Fruit fly (Drosophila melanogaster): Measurements from ENCODE around the gene CG42635.

The CG42635 gene

dm6 chr2L:17963071-17963567 is 44.6 kb upstream of the CG42635 start, which contains the start of gene CG5674 (continued):
- peak; percentile 94 for TF ChIP-seq HLH4C (GFP tag; IDR thresholded peaks at IDR 0.05; ENCODE audit: partially characterized antibody)
- peak; percentile 80 for TF ChIP-seq CHES-1-like (GFP tag; optimal IDR thresholded peaks at IDR 0.05)
- TF ChIP-seq croc (GFP tag; conservative IDR thresholded peaks at IDR 0.05) = no peak
- TF ChIP-seq br (optimal IDR thresholded peaks at IDR 0.05) = no peak
- TF ChIP-seq Ada2b (GFP tag; IDR thresholded peaks at IDR 0.05) = peak; percentile 61
- TF ChIP-seq unpg (GFP tag; optimal IDR thresholded peaks at IDR 0.05) = no peak
- TF ChIP-seq jing (GFP tag; optimal IDR thresholded peaks at IDR 0.05) = no peak
- TF ChIP-seq CG17912 (GFP tag; optimal IDR thresholded peaks at IDR 0.05) = peak; percentile 23
- peak; percentile 69 for TF ChIP-seq Ptx1 (GFP tag; IDR thresholded peaks at IDR 0.05)
- TF ChIP-seq pnt (GFP tag; optimal IDR thresholded peaks at IDR 0.05) = peak; percentile 3
- TF ChIP-seq Atf3 (GFP tag; optimal IDR thresholded peaks at IDR 0.05) = peak; percentile 35
- TF ChIP-seq CG14441 (GFP tag; IDR thresholded peaks at IDR 0.05) = peak; percentile 52
- peak; percentile 83 for TF ChIP-seq CG7963 (GFP tag; IDR thresholded peaks at IDR 0.05; ENCODE audit: partially characterized antibody)
- TF ChIP-seq Atf6 (GFP tag; IDR thresholded peaks at IDR 0.05) = peak; percentile 24; the same call in 1 of the 2 replicates
- TF ChIP-seq sens-2 (GFP tag; IDR thresholded peaks at IDR 0.05) = no peak
- peak; percentile 30 for TF ChIP-seq CG4820 (GFP tag; optimal IDR thresholded peaks at IDR 0.05)
- TF ChIP-seq zfh1 (GFP tag; IDR thresholded peaks at IDR 0.05) = peak; percentile 66; the same call in 2 of the 3 replicates
- peak; percentile 12 for TF ChIP-seq Bdp1 (GFP tag; optimal IDR thresholded peaks at IDR 0.05)
- no peak for TF ChIP-seq Vsx1 (GFP tag; optimal IDR thresholded peaks at IDR 0.05)
- no peak for TF ChIP-seq GATAe (GFP tag; conservative IDR thresholded peaks at IDR 0.05)
- peak; percentile 78 for TF ChIP-seq CTCF (GFP tag; optimal IDR thresholded peaks at IDR 0.05)
- TF ChIP-seq CG11695 (GFP tag; IDR thresholded peaks at IDR 0.05) = 0 out of 3 replicates have a peak, but pooled peaks have one; percentile 35
- TF ChIP-seq CG3995 (GFP tag; optimal IDR thresholded peaks at IDR 0.05) = no peak
- TF ChIP-seq Ets97D (GFP tag; optimal IDR thresholded peaks at IDR 0.05) = peak; percentile 89
- TF ChIP-seq MESR4 (GFP tag; optimal IDR thresholded peaks at IDR 0.05) = peak; percentile 69
- TF ChIP-seq pan (optimal IDR thresholded peaks at IDR 0.05) = no peak
- peak in 1 of 2 experiments; percentile 52 for TF ChIP-seq pan (GFP tag; optimal IDR thresholded peaks at IDR 0.05 in 1 of 2, IDR thresholded peaks at IDR 0.05 in 1 of 2)
- peak; percentile 74; the same call in 1 of the 3 replicates for TF ChIP-seq CG34422 (GFP tag; IDR thresholded peaks at IDR 0.05)
- TF ChIP-seq lilli (GFP tag; optimal IDR thresholded peaks at IDR 0.05) = no peak
- no peak for TF ChIP-seq gsb (GFP tag; IDR thresholded peaks at IDR 0.05)
- TF ChIP-seq CG7372 (GFP tag; IDR thresholded peaks at IDR 0.05) = no peak
- TF ChIP-seq ATbp (GFP tag; optimal IDR thresholded peaks at IDR 0.05) = no peak
- 0 out of 2 replicates have a peak, but pooled peaks have one; percentile 34 for TF ChIP-seq danr (GFP tag; IDR thresholded peaks at IDR 0.05)
- peak; percentile 54 for TF ChIP-seq CG10267 (tag; optimal IDR thresholded peaks at IDR 0.05)
- TF ChIP-seq CG13123 (GFP tag; optimal IDR thresholded peaks at IDR 0.05) = no peak
- TF ChIP-seq CG17829 (tag; optimal IDR thresholded peaks at IDR 0.05) = no peak
- TF ChIP-seq pzg (GFP tag; optimal IDR thresholded peaks at IDR 0.05) = peak; percentile 89
- TF ChIP-seq CG12659 (GFP tag; optimal IDR thresholded peaks at IDR 0.05) = peak; percentile 64
- TF ChIP-seq CG4282 (GFP tag; optimal IDR thresholded peaks at IDR 0.05) = no peak
- TF ChIP-seq HmgD (GFP tag; optimal IDR thresholded peaks at IDR 0.05) = peak; percentile 96
- TF ChIP-seq trh (GFP tag; optimal IDR thresholded peaks at IDR 0.05) = peak; percentile 14
- peak; percentile 75 for TF ChIP-seq Hsf (GFP tag; optimal IDR thresholded peaks at IDR 0.05)
- peak; percentile 77; the same call in 1 of the 2 replicates for TF ChIP-seq vvl (GFP tag; IDR thresholded peaks at IDR 0.05)
- no peak for TF ChIP-seq CG33557 (GFP tag; optimal IDR thresholded peaks at IDR 0.05)
- TF ChIP-seq row (GFP tag; IDR thresholded peaks at IDR 0.05) = peak; percentile 62; the same call in 2 of the 3 replicates
- TF ChIP-seq prd (optimal IDR thresholded peaks at IDR 0.05) = no peak
- TF ChIP-seq prd (GFP tag; IDR thresholded peaks at IDR 0.05) = peak; percentile 69
- TF ChIP-seq CoRest (tag; optimal IDR thresholded peaks at IDR 0.05) = peak; percentile 40
- peak; percentile 44 for TF ChIP-seq slou (GFP tag; optimal IDR thresholded peaks at IDR 0.05)
- peak; percentile 37 for TF ChIP-seq tx (GFP tag; optimal IDR thresholded peaks at IDR 0.05)
- TF ChIP-seq CG12155 (GFP tag; optimal IDR thresholded peaks at IDR 0.05) = peak; percentile 80
- no peak for TF ChIP-seq CG31388 (GFP tag; optimal IDR thresholded peaks at IDR 0.05)
- peak; percentile 64 for TF ChIP-seq CG4617 (GFP tag; optimal IDR thresholded peaks at IDR 0.05; ENCODE audit: borderline replicate concordance)

Measured in whole organism, embryonic.